Worm (Caenorhabditis elegans) whole organism, L3 larva: ENCODE results near the gene F41G4.13.
"Not testable (repeated sequence)": the region's sequence is repeated elsewhere in the genome, so short reads cannot be mapped to it uniquely, and the experiment has no call there.

Source experiments
- R02D3.7 ChIP-seq: fragments of 150-350 bp; optimal IDR thresholded peaks from 2 replicates; lab custom pipeline; 2014; ENCODE audit warnings: missing biosample characterization, missing genetic modification characterization
- ZK546.5 ChIP-seq: sonication (generic microtip); optimal IDR thresholded peaks from 2 replicates; lab custom pipeline; 2017; ENCODE audit warnings: missing biosample characterization, missing genetic modification characterization
- aly-2 ChIP-seq: fragments of 150-350 bp; optimal IDR thresholded peaks from 2 replicates; lab custom pipeline; 2014; ENCODE audit warnings: missing biosample characterization, missing genetic modification characterization
- ama-1 ChIP-seq: fragments of 150-350 bp; optimal IDR thresholded peaks from 2 replicates; lab custom pipeline; 2018
- ceh-16 ChIP-seq: sonication (generic microtip); optimal IDR thresholded peaks from 2 replicates; lab custom pipeline; 2017; ENCODE audit warnings: missing biosample characterization, missing genetic modification characterization
- ceh-28 ChIP-seq: fragments of 150-350 bp; optimal IDR thresholded peaks from 2 replicates; lab custom pipeline; 2014; ENCODE audit warnings: missing biosample characterization, missing genetic modification reagents, missing genetic modification characterization
- ceh-82 ChIP-seq: fragments of 150-350 bp; optimal IDR thresholded peaks from 2 replicates; lab custom pipeline; 2014; ENCODE audit warnings: missing biosample characterization, missing genetic modification characterization
- ceh-9 ChIP-seq: sonication (generic microtip); optimal IDR thresholded peaks from 2 replicates; lab custom pipeline; 2018; ENCODE audit warnings: missing biosample characterization, missing genetic modification characterization
- daf-12 ChIP-seq: fragments of 150-350 bp; optimal IDR thresholded peaks from 2 replicates; lab custom pipeline; 2014; ENCODE audit warnings: missing biosample characterization, missing genetic modification reagents, missing genetic modification characterization
- egl-27 ChIP-seq: sonication (generic microtip); optimal IDR thresholded peaks from 4 replicates; lab custom pipeline; 2017; ENCODE audit warnings: missing biosample characterization, missing genetic modification reagents, missing genetic modification characterization
- egl-5 ChIP-seq: fragments of 150-350 bp; optimal IDR thresholded peaks from 2 replicates; lab custom pipeline; 2017; ENCODE audit warnings: missing biosample characterization, missing genetic modification reagents, missing genetic modification characterization, inconsistent platforms
- elt-1 ChIP-seq: fragments of 150-350 bp; optimal IDR thresholded peaks from 2 replicates; lab custom pipeline; 2014; ENCODE audit warnings: missing biosample characterization, missing genetic modification characterization
- elt-2 ChIP-seq: sonication (generic microtip); optimal IDR thresholded peaks from 2 replicates; lab custom pipeline; 2016; ENCODE audit warnings: missing genetic modification reagents, mild to moderate bottlenecking, missing genetic modification characterization, missing compliant biosample characterization
- elt-3 ChIP-seq, 3 experiments: fragments of 150-350 bp in 1 of 3; sonication (generic microtip) in 2 of 3; optimal IDR thresholded peaks; 2 replicates in 2 of 3; 4 replicates in 1 of 3; lab custom pipeline; 2014 to 2017; ENCODE audit warnings: missing biosample characterization in 3 of 3, missing genetic modification characterization in 3 of 3
- eor-1 ChIP-seq, 2 experiments: fragments of 150-350 bp; optimal IDR thresholded peaks; 2 replicates each; lab custom pipeline; 2014 to 2018; ENCODE audit warnings: missing biosample characterization in 2 of 2, missing genetic modification characterization in 2 of 2
- fkh-10 ChIP-seq: sonication (generic microtip); optimal IDR thresholded peaks from 2 replicates; lab custom pipeline; 2017; ENCODE audit warnings: missing biosample characterization, missing genetic modification reagents, missing genetic modification characterization
- fkh-2 ChIP-seq: fragments of 150-350 bp; optimal IDR thresholded peaks from 2 replicates; lab custom pipeline; 2014; ENCODE audit warnings: missing biosample characterization, missing genetic modification reagents, missing genetic modification characterization
- fos-1 ChIP-seq: fragments of 150-350 bp; optimal IDR thresholded peaks from 2 replicates; lab custom pipeline; 2014; ENCODE audit warnings: missing biosample characterization, missing genetic modification characterization
- lin-15B ChIP-seq: fragments of 150-350 bp; optimal IDR thresholded peaks from 2 replicates; lab custom pipeline; 2014; ENCODE audit warnings: missing biosample characterization, missing genetic modification characterization
- lin-39 ChIP-seq: fragments of 150-350 bp; optimal IDR thresholded peaks from 2 replicates; lab custom pipeline; 2018; ENCODE audit warnings: missing biosample characterization, missing genetic modification reagents, missing genetic modification characterization
- lsy-12 ChIP-seq: sonication (generic microtip); optimal IDR thresholded peaks from 2 replicates; lab custom pipeline; 2016; ENCODE audit warnings: mild to moderate bottlenecking, missing genetic modification characterization, missing compliant biosample characterization
- mdl-1 ChIP-seq: fragments of 150-350 bp; optimal IDR thresholded peaks from 2 replicates; lab custom pipeline; 2014; ENCODE audit warnings: missing biosample characterization, missing genetic modification characterization
- mml-1 ChIP-seq: fragments of 150-350 bp; sonication (generic microtip); optimal IDR thresholded peaks from 3 replicates; lab custom pipeline; 2014; ENCODE audit warnings: missing biosample characterization, missing genetic modification characterization
- nfya-1 ChIP-seq: sonication (generic microtip); optimal IDR thresholded peaks from 2 replicates; lab custom pipeline; 2017; ENCODE audit warnings: missing genetic modification characterization, mild to moderate bottlenecking, missing compliant biosample characterization, antibody characterized with exemption, moderate library complexity; ENCODE audit not compliant: insufficient read depth
- nhr-11 ChIP-seq: fragments of 150-350 bp; optimal IDR thresholded peaks from 2 replicates; lab custom pipeline; 2014; ENCODE audit warnings: missing biosample characterization, missing genetic modification characterization
- nhr-12 ChIP-seq: fragments of 150-350 bp; optimal IDR thresholded peaks from 2 replicates; lab custom pipeline; 2014; ENCODE audit warnings: missing biosample characterization, missing genetic modification characterization
- nhr-23 ChIP-seq: fragments of 150-350 bp; optimal IDR thresholded peaks from 2 replicates; lab custom pipeline; 2014; ENCODE audit warnings: missing biosample characterization, missing genetic modification reagents, missing genetic modification characterization
- nhr-237 ChIP-seq: fragments of 150-350 bp; optimal IDR thresholded peaks from 2 replicates; lab custom pipeline; 2014; ENCODE audit warnings: missing biosample characterization, missing genetic modification characterization
- nhr-25 ChIP-seq: sonication (generic microtip); optimal IDR thresholded peaks from 2 replicates; lab custom pipeline; 2017; ENCODE audit warnings: missing biosample characterization, missing genetic modification characterization
- nhr-28 ChIP-seq: fragments of 150-350 bp; optimal IDR thresholded peaks from 2 replicates; lab custom pipeline; 2014; ENCODE audit warnings: missing biosample characterization, missing genetic modification characterization
- nhr-43 ChIP-seq: sonication (generic microtip); optimal IDR thresholded peaks from 2 replicates; lab custom pipeline; 2016; ENCODE audit warnings: mild to moderate bottlenecking, missing genetic modification characterization, missing compliant biosample characterization; ENCODE audit not compliant: poor library complexity, severe bottlenecking
- nhr-67 ChIP-seq: fragments of 150-350 bp; optimal IDR thresholded peaks from 2 replicates; lab custom pipeline; 2014; ENCODE audit warnings: missing biosample characterization, missing genetic modification characterization
- nhr-76 ChIP-seq: fragments of 150-350 bp; sonication (generic microtip); optimal IDR thresholded peaks from 5 replicates; lab custom pipeline; 2014; ENCODE audit warnings: missing biosample characterization, missing genetic modification characterization
- nhr-77 ChIP-seq: fragments of 150-350 bp; optimal IDR thresholded peaks from 2 replicates; lab custom pipeline; 2014; ENCODE audit warnings: missing biosample characterization, missing genetic modification characterization
- pha-4 ChIP-seq: fragments of 150-350 bp; optimal IDR thresholded peaks from 2 replicates; lab custom pipeline; 2014; ENCODE audit warnings: missing biosample characterization, missing genetic modification reagents, missing genetic modification characterization
- pqm-1 ChIP-seq: fragments of 150-350 bp; optimal IDR thresholded peaks from 2 replicates; lab custom pipeline; 2017; ENCODE audit warnings: missing biosample characterization, missing genetic modification characterization, inconsistent platforms
- sea-2 ChIP-seq: fragments of 150-350 bp; sonication (generic microtip); optimal IDR thresholded peaks from 4 replicates; lab custom pipeline; 2014; ENCODE audit warnings: missing biosample characterization, missing genetic modification reagents, missing genetic modification characterization
- skn-1 ChIP-seq: fragments of 150-350 bp; optimal IDR thresholded peaks from 2 replicates; lab custom pipeline; 2014; ENCODE audit warnings: missing biosample characterization, missing genetic modification characterization
- snpc-4 ChIP-seq: fragments of 150-350 bp; optimal IDR thresholded peaks from 2 replicates; lab custom pipeline; 2014; ENCODE audit warnings: missing biosample characterization, missing genetic modification characterization
- tbx-2 ChIP-seq: sonication (generic microtip); optimal IDR thresholded peaks from 2 replicates; lab custom pipeline; 2016; ENCODE audit warnings: mild to moderate bottlenecking, missing genetic modification characterization, missing compliant biosample characterization
- unc-39 ChIP-seq: sonication (generic microtip); optimal IDR thresholded peaks from 4 replicates; lab custom pipeline; 2017; ENCODE audit warnings: missing biosample characterization, missing genetic modification characterization
- zag-1 ChIP-seq: fragments of 150-350 bp; optimal IDR thresholded peaks from 2 replicates; lab custom pipeline; 2014; ENCODE audit warnings: missing biosample characterization, missing genetic modification characterization
- ztf-11 ChIP-seq: fragments of 150-350 bp; optimal IDR thresholded peaks from 2 replicates; lab custom pipeline; 2014; ENCODE audit warnings: missing biosample characterization, missing genetic modification characterization
- ztf-4 ChIP-seq: fragments of 150-350 bp; optimal IDR thresholded peaks from 2 replicates; lab custom pipeline; 2014; ENCODE audit warnings: missing biosample characterization, missing genetic modification characterization

F41G4.13 gene

DNA sequence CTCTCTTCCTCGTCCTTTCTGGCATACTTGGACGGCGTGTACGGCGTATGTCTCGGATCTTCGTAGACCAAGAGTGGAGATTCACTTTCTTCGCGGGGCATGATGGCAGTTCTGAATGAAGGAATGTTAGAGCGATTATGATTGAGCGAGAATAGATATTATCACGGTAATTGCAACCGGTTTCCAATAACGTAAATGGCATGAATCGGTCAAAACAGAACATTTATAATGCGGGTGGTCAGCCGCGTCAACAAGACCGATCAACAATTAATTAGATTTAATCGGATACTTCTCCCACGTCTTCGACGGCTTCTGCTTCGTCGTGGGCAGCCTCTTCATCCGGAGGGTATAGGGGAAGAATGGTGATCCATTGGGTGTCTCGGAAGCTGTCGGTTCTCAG lies at the start of gene F41G4.13:
Gene F41G4.13 (minus strand): TSS at position 101 of the 400 bp plus-strand sequence.
- TF ChIP-seq lsy-12 (tag; lab: Kevin White, UChicago); nhr-28 (tag; lab: Kevin White, UChicago); pha-4: not testable (repeated sequence)

DNA sequence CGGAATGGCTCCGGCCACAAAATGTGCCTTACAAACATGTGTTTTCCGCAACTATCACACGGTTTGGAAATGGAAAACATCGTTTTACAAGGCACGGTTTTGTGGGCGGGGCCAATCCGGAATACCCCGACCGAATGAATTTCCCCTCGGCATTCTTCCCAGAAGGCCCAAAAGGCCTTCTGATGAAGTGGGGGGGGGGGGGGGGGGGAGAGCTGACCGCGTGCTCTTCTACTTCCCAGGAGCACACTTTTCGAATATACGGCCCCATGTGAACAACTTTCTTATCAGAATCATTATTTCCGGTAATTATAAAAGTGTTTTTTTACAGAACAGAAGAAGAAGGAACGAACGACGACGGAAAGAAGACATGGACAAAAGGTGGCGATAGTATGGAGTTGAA lies 49.5 kb upstream of the F41G4.13 start:
- no peak for TF ChIP-seq nhr-77 (tag; lab: Kevin White, UChicago)

DNA sequence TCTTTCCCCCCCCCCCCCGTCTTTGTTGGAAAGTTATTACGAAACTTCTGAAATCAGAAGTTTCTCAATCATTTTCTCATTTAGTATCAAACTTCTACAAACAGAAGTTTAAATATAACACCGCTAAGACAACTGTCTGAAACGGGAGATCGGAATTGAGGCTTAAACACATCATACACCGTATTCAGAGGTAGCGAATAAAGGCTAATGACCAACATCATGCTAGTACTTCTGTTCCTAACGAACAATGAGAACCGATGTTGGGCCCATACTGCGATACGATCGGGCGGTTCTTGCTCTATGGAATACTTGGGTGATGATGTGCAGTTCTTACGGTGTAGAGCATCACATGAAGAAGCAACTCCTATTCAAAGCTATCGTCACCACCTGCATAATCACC lies 48.8 kb upstream of the F41G4.13 start, which contains the start of gene Y13C8A.1:
Gene Y13C8A.1 (plus strand): TSS at position 301 of the 400 bp plus-strand sequence.
- TF ChIP-seq egl-27, ZK546.5, ztf-4 (tag; lab: Kevin White, UChicago): not testable (repeated sequence)

DNA sequence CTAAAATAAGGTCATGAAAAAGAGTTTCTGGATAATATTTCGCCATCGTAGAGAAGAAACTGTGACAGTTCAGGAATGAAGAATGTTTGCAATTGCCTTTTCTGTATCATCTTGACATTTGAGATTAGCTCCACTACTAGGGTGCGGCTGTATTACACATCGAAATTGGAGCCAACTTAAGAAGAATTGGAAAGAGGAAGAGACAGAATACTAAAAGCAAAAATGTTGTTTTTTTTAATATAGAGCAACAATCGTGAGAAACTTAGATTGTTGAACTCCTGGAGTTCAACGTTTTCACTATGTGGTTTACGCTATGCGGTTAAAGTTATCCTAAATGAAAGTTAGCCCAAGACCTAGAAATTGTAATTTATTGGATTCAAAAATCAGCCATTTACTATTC lies 45.8 kb upstream of the F41G4.13 start, which contains the start of gene acs-9:
Gene acs-9 (minus strand): TSS at position 101 of the 400 bp plus-strand sequence.
- TF ChIP-seq R02D3.7, result no peak
- TF ChIP-seq egl-27 (tag; lab: Kevin White, UChicago), result no peak
- TF ChIP-seq unc-39, result no peak
- no peak for TF ChIP-seq fkh-2
- no peak for TF ChIP-seq nhr-43
- TF ChIP-seq nhr-11 (tag; lab: Kevin White, UChicago), result no peak
- TF ChIP-seq egl-5, result no peak
- TF ChIP-seq ama-1 (lab: Kevin White, UChicago), result no peak
- no peak for TF ChIP-seq sea-2 (GFP tag; lab: Kevin White, UChicago)

DNA sequence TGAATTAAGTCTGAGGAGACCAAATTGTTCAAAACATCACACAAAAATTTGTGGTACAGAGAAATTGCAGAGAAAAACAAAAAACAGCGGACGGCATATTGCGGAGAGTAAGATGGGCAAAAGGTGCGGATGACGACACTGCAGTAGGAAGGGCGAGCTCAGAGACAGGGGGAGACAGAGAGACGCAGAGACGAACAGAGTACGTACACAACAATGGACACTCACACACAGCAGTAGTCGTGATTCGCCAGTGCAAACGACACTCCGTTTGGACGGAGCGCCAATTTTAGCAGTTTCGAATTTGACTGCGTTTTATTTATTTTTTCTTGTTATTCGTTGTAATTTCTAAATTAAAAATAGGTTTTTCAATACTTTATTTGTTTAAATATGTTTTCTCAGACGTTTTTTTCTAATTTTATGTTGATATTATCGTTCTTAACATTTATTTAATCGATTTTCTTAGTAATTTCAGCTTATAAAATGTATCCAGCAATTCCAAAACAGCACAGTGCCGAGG lies 37.9 kb upstream of the F41G4.13 start, which contains the start of gene T20F7.1:
Gene T20F7.1 (plus strand): TSS at position 467 of the 517 bp plus-strand sequence.
- TF ChIP-seq nhr-25 (peak; percentile 63), mml-1 (tag; lab: Kevin White, UChicago) (no peak), daf-12 (tag; lab: Kevin White, UChicago) (no peak), R02D3.7 (no peak), nfya-1 (tag; lab: Kevin White, UChicago) (peak; percentile 81), elt-1 (tag; lab: Kevin White, UChicago) (no peak), fos-1 (tag; lab: Kevin White, UChicago) (no peak), egl-5 (peak; percentile 50), elt-2 (tag; lab: Kevin White, UChicago) (peak; percentile 63), snpc-4 (peak; percentile 72), lsy-12 (tag; lab: Kevin White, UChicago) (peak; percentile 32), nhr-12 (tag; lab: Kevin White, UChicago) (no peak), lin-15B (peak; percentile 17), mdl-1 (no peak), egl-27 (tag; lab: Kevin White, UChicago) (no peak), nhr-11 (tag; lab: Kevin White, UChicago) (no peak), nhr-67 (no peak), skn-1 (no peak), nhr-237 (tag; lab: Kevin White, UChicago) (no peak), tbx-2 (tag; lab: Kevin White, UChicago) (peak; percentile 25), zag-1 (no peak), nhr-76 (tag; lab: Kevin White, UChicago) (no peak), pha-4 (peak; percentile 84), ztf-11 (tag; lab: Kevin White, UChicago) (no peak), sea-2 (GFP tag; lab: Kevin White, UChicago) (no peak), fkh-2 (no peak), ceh-28 (tag; lab: Kevin White, UChicago) (no peak), ceh-9 (no peak), nhr-28 (tag; lab: Kevin White, UChicago) (no peak), fkh-10 (no peak), pqm-1 (tag; lab: Kevin White, UChicago) (peak; percentile 34), lin-39 (peak; percentile 81), elt-3 (tag; optimal IDR thresholded peaks at IDR 0.05; lab: Kevin White, UChicago) (no peak), nhr-43 (peak; percentile 66), ceh-82 (tag; lab: Kevin White, UChicago) (no peak), nhr-77 (tag; lab: Kevin White, UChicago) (no peak), aly-2 (no peak), ZK546.5 (tag; lab: Kevin White, UChicago) (no peak), nhr-23 (tag; lab: Kevin White, UChicago) (peak; percentile 66), ceh-16 (tag; lab: Kevin White, UChicago) (no peak), eor-1 (tag; optimal IDR thresholded peaks at IDR 0.05; lab: Kevin White, UChicago) (no peak), ama-1 (lab: Kevin White, UChicago) (peak; percentile 14)
